Worm (Caenorhabditis elegans) whole organism, mixed stage, embryonic: ENCODE measurements around the gene rbg-1.

ENCODE experiments used
- M03D4.4 ChIP-seq: sonication (generic microtip); optimal IDR thresholded peaks from 2 replicates; lab custom pipeline; 2017; ENCODE audit warnings: mild to moderate bottlenecking, missing genetic modification characterization, missing compliant biosample characterization
- blmp-1 ChIP-seq: fragments of 150-350 bp; optimal IDR thresholded peaks from 2 replicates; lab custom pipeline; 2014; ENCODE audit warnings: missing biosample characterization, missing genetic modification characterization
- ceh-39 ChIP-seq: fragments of 150-350 bp; optimal IDR thresholded peaks from 2 replicates; lab custom pipeline; 2014; ENCODE audit warnings: missing biosample characterization, missing genetic modification characterization
- ceh-43 ChIP-seq: fragments of 200-800 bp; sonication (Bioruptor generic); optimal IDR thresholded peaks from 2 replicates; lab custom pipeline; 2018; ENCODE audit warnings: mild to moderate bottlenecking, missing genetic modification characterization, moderate library complexity, missing compliant biosample characterization
- ceh-83 ChIP-seq: fragments of 200-800 bp; sonication (Bioruptor generic); optimal IDR thresholded peaks from 2 replicates; lab custom pipeline; 2018; ENCODE audit warnings: mild to moderate bottlenecking, missing genetic modification characterization, missing compliant biosample characterization
- ces-1 ChIP-seq: fragments of 150-350 bp; optimal IDR thresholded peaks from 2 replicates; lab custom pipeline; 2014; ENCODE audit warnings: missing biosample characterization, missing genetic modification reagents, missing genetic modification characterization
- cnd-1 ChIP-seq: fragments of 200-800 bp; sonication (Bioruptor generic); optimal IDR thresholded peaks from 2 replicates; lab custom pipeline; 2018; ENCODE audit warnings: mild to moderate bottlenecking, missing genetic modification characterization, missing compliant biosample characterization
- drap-1 ChIP-seq: fragments of 200-800 bp; sonication (Bioruptor generic); optimal IDR thresholded peaks from 3 replicates; lab custom pipeline; 2018; ENCODE audit warnings: mild to moderate bottlenecking, missing genetic modification characterization, missing compliant biosample characterization
- elt-1 ChIP-seq: sonication (generic microtip); optimal IDR thresholded peaks from 2 replicates; lab custom pipeline; 2017; ENCODE audit warnings: missing genetic modification characterization, mild to moderate bottlenecking, missing compliant biosample characterization, antibody characterized with exemption, moderate library complexity, borderline replicate concordance; ENCODE audit not compliant: insufficient read depth
- flh-1 ChIP-seq: fragments of 200-800 bp; sonication (Bioruptor generic); optimal IDR thresholded peaks from 2 replicates; lab custom pipeline; 2018; ENCODE audit warnings: mild to moderate bottlenecking, missing genetic modification characterization, moderate library complexity, missing compliant biosample characterization
- ham-2 ChIP-seq: fragments of 200-800 bp; sonication (Bioruptor generic); optimal IDR thresholded peaks from 2 replicates; lab custom pipeline; 2018; ENCODE audit warnings: mild to moderate bottlenecking, missing genetic modification characterization, missing compliant biosample characterization
- hlh-1 ChIP-seq: fragments of 150-350 bp; optimal IDR thresholded peaks from 2 replicates; lab custom pipeline; 2014; ENCODE audit warnings: missing biosample characterization, missing genetic modification reagents, missing genetic modification characterization
- lin-13 ChIP-seq: fragments of 150-350 bp; optimal IDR thresholded peaks from 2 replicates; lab custom pipeline; 2014; ENCODE audit warnings: missing biosample characterization, missing genetic modification characterization
- lin-32 ChIP-seq: fragments of 200-800 bp; sonication (Bioruptor generic); optimal IDR thresholded peaks from 2 replicates; lab custom pipeline; 2018; ENCODE audit warnings: mild to moderate bottlenecking, missing genetic modification characterization, missing compliant biosample characterization
- mab-5 ChIP-seq: fragments of 150-350 bp; optimal IDR thresholded peaks from 2 replicates; lab custom pipeline; 2014; ENCODE audit warnings: missing biosample characterization, missing genetic modification characterization
- mep-1 ChIP-seq: fragments of 150-350 bp; optimal IDR thresholded peaks from 2 replicates; lab custom pipeline; 2017; ENCODE audit warnings: missing biosample characterization, missing genetic modification reagents, missing genetic modification characterization, inconsistent platforms
- mls-2 ChIP-seq: sonication (generic microtip); optimal IDR thresholded peaks from 2 replicates; lab custom pipeline; 2016; ENCODE audit warnings: mild to moderate bottlenecking, missing genetic modification characterization, moderate library complexity, missing compliant biosample characterization
- nhr-2 ChIP-seq: fragments of 150-350 bp; optimal IDR thresholded peaks from 2 replicates; lab custom pipeline; 2014; ENCODE audit warnings: missing biosample characterization, missing genetic modification characterization
- nhr-237 ChIP-seq: fragments of 150-350 bp; optimal IDR thresholded peaks from 2 replicates; lab custom pipeline; 2014; ENCODE audit warnings: missing biosample characterization, missing genetic modification characterization
- nhr-28 ChIP-seq: fragments of 150-350 bp; optimal IDR thresholded peaks from 2 replicates; lab custom pipeline; 2014; ENCODE audit warnings: missing biosample characterization, missing genetic modification characterization
- nhr-76 ChIP-seq: sonication (generic microtip); optimal IDR thresholded peaks from 2 replicates; lab custom pipeline; 2017; ENCODE audit warnings: missing biosample characterization, missing genetic modification characterization
- pha-4 ChIP-seq: fragments of 150-350 bp; optimal IDR thresholded peaks from 2 replicates; lab custom pipeline; 2018; ENCODE audit warnings: missing biosample characterization, missing genetic modification reagents, missing genetic modification characterization
- sem-2 ChIP-seq: fragments of 200-800 bp; sonication (Bioruptor generic); optimal IDR thresholded peaks from 2 replicates; lab custom pipeline; 2018; ENCODE audit warnings: mild to moderate bottlenecking, missing genetic modification characterization, missing compliant biosample characterization
- snpc-4 ChIP-seq: fragments of 150-350 bp; optimal IDR thresholded peaks from 2 replicates; lab custom pipeline; 2014; ENCODE audit warnings: missing biosample characterization, missing genetic modification characterization
- tbx-8 ChIP-seq: fragments of 200-800 bp; sonication (Bioruptor generic); optimal IDR thresholded peaks from 2 replicates; lab custom pipeline; 2018; ENCODE audit warnings: mild to moderate bottlenecking, missing genetic modification characterization, moderate library complexity, missing compliant biosample characterization
- unc-120 ChIP-seq: sonication (generic microtip); optimal IDR thresholded peaks from 2 replicates; lab custom pipeline; 2017; ENCODE audit warnings: missing genetic modification characterization, missing compliant biosample characterization; ENCODE audit not compliant: poor library complexity, severe bottlenecking
- unc-39 ChIP-seq: fragments of 150-350 bp; optimal IDR thresholded peaks from 2 replicates; lab custom pipeline; 2014; ENCODE audit warnings: missing biosample characterization, missing genetic modification characterization
- unc-62 ChIP-seq: fragments of 150-350 bp; optimal IDR thresholded peaks from 2 replicates; lab custom pipeline; 2014; ENCODE audit warnings: missing biosample characterization, missing genetic modification reagents, missing genetic modification characterization
- zip-8 ChIP-seq: fragments of 150-350 bp; optimal IDR thresholded peaks from 2 replicates; lab custom pipeline; 2014; ENCODE audit warnings: missing biosample characterization, missing genetic modification characterization
- ztf-11 ChIP-seq: fragments of 150-350 bp; optimal IDR thresholded peaks from 2 replicates; lab custom pipeline; 2014; ENCODE audit warnings: missing biosample characterization, missing genetic modification characterization

The rbg-1 gene

DNA sequence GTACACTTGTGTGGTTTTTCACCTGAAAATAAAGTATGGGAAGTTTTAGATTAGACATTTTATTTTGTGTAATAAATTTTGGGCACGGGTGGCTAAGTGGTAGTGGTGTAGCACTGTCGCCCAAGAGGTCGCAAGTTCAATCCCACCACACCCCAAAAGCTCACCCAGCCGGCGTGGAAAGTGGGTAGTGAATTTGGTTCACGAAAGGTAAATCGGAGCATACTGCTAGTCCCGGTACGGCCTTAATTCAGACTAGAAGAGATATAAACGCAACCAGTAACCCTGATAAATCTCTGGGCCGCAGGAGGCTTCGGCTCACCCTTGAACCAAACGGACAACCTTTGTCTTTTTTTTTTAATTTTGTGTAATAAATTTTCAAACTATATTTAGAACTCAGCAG lies 31.5 kb upstream of the rbg-1 start:
- TF ChIP-seq flh-1 (GFP tag; lab: Kevin White, UChicago) (no peak), mls-2 (tag; lab: Kevin White, UChicago) (no peak), nhr-76 (no peak), lin-13 (tag; lab: Kevin White, UChicago) (no peak), hlh-1 (tag; lab: Kevin White, UChicago) (no peak), blmp-1 (tag; lab: Kevin White, UChicago) (no peak), ham-2 (GFP tag; lab: Kevin White, UChicago) (no peak), mab-5 (tag; lab: Kevin White, UChicago) (no peak), elt-1 (no peak), ceh-43 (GFP tag; lab: Kevin White, UChicago) (no peak), zip-8 (tag; lab: Kevin White, UChicago) (no peak), cnd-1 (no peak), snpc-4 (tag; lab: Kevin White, UChicago) (no peak)

DNA sequence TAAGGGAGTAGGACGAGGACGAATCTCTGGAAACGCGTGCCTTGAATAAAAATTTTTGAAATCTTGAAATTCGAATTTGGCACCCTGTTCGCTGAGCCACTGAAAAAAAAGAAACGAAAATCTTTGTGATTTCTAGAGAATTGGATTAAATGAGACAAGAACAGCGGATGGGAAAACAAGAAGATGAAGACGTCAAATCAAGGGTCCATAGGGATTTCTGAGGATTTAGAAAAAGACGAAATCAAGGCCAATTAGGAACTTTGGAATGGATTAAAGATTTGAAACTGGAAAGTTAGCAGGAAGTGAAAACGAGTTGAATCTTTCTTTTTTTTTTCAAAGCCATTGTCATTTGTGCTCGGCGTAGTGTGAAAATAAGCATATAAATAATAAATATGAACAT lies 28.8 kb upstream of the rbg-1 start, which contains the start of gene pag-3:
pag-3 (minus strand) TSS at position 101 of the 400 bp plus-strand sequence.
- TF ChIP-seq nhr-237 (tag; lab: Kevin White, UChicago) (no peak), M03D4.4 (tag; lab: Kevin White, UChicago) (no peak), tbx-8 (GFP tag; lab: Kevin White, UChicago) (no peak), drap-1 (GFP tag; lab: Kevin White, UChicago) (no peak), lin-32 (GFP tag; lab: Kevin White, UChicago) (no peak), zip-8 (tag; lab: Kevin White, UChicago) (no peak), ztf-11 (tag; lab: Kevin White, UChicago) (no peak), ceh-83 (GFP tag; lab: Kevin White, UChicago) (no peak), hlh-1 (tag; lab: Kevin White, UChicago) (no peak), nhr-76 (no peak), lin-13 (tag; lab: Kevin White, UChicago) (no peak), nhr-2 (tag; lab: Kevin White, UChicago) (no peak), ceh-39 (no peak), unc-62 (GFP tag; lab: Kevin White, UChicago) (no peak), sem-2 (GFP tag; lab: Kevin White, UChicago) (no peak), mep-1 (tag; lab: Kevin White, UChicago) (no peak), unc-120 (no peak)
- TF ChIP-seq, all 35 proteins: peak for 0

DNA sequence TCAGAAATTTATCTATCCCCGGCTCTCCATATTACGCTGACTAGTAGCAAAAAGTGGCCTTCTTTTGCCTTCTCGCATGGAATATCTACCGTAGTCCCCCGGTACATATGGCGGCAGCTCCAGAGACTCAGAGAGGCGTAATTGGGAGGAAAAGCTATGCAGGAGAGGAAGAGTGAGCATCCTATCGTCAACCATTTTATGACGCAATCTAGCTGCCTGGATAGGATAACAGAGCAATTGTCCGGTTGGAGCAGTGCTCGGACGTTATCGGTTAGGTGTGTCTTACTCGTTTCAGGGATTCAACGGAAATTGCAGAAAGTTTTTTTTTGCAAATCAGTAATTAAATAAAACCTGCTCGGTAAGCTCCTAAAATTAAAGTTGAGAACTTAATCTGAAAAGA lies 26.2 kb upstream of the rbg-1 start:
- no peak for TF ChIP-seq ceh-39
- no peak for TF ChIP-seq M03D4.4 (tag; lab: Kevin White, UChicago)
- TF ChIP-seq unc-62 (GFP tag; lab: Kevin White, UChicago) = no peak
- TF ChIP-seq ces-1 (GFP tag; lab: Kevin White, UChicago) = peak; percentile 11
- TF ChIP-seq zip-8 (tag; lab: Kevin White, UChicago) = peak; percentile 67

DNA sequence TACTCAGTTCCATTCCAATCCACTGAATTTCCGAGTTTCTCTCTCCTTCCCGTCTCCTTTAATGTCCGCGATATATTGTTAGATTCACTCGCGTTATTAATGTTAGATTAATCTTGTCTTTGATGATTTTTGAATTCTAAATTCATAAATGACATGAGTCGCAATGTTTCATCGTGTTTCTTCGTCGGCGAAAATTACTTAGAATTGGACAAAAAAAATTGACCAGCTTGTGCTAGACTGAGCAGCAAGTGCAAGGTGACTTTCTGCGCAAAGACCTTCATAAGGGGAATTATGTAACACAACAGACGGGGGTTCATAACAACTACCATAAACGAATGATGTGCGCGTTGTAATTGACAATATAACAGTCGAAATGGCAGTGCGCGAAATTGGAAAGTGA lies 24.9 kb upstream of the rbg-1 start:
- TF ChIP-seq ces-1 (GFP tag; lab: Kevin White, UChicago) (peak; percentile 54), zip-8 (tag; lab: Kevin White, UChicago) (no peak)

DNA sequence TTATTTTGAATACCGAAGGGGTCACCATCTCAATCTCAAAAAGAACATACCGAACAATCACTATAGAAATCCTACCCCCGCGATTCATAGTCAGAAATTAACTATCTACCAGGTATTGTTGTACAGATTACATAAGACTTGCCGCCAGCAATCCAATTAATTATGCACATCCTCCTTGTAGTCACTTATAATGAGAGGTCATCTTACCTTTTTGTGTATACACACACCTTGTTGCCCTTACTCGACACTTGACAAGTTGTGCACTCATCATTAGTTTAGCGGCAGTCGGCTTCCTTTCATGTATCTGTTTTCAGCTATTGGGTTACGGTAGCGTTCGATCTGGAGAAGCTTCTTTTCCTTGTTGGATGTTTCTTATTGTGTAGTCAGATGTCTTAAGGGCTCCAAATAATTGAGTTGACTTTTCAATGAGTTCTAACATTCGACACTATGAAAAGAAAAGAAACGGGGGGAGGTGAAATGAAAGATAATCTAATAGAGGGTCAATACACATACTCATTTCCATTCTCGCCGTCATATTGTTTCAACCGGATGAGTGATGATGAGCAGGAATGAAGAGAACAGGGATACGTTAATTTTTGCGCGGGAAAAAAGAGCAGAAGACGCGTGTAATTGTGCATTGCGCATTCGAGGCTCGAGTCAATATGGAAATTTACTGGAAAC lies 23.8 kb upstream of the rbg-1 start:
- no peak for TF ChIP-seq ham-2 (GFP tag; lab: Kevin White, UChicago)
- TF ChIP-seq zip-8 (tag; lab: Kevin White, UChicago) = no peak
- no peak for TF ChIP-seq sem-2 (GFP tag; lab: Kevin White, UChicago)
- no peak for TF ChIP-seq pha-4 (tag; lab: Kevin White, UChicago)
- TF ChIP-seq nhr-28 (tag; lab: Kevin White, UChicago) = no peak
- no peak for TF ChIP-seq unc-62 (GFP tag; lab: Kevin White, UChicago)
- no peak for TF ChIP-seq unc-39 (tag; lab: Kevin White, UChicago)
- TF ChIP-seq nhr-237 (tag; lab: Kevin White, UChicago) = no peak
- peak; percentile 96 for TF ChIP-seq nhr-2 (tag; lab: Kevin White, UChicago)
- TF ChIP-seq lin-32 (GFP tag; lab: Kevin White, UChicago) = no peak
- no peak for TF ChIP-seq cnd-1
- TF ChIP-seq elt-1 = no peak
- TF ChIP-seq ces-1 (GFP tag; lab: Kevin White, UChicago) = peak; percentile 91
- no peak for TF ChIP-seq unc-120
